Worm (Caenorhabditis elegans) whole organism, mixed stage, embryonic: ENCODE results near the gene F18E9.4.

Experiments used
- blmp-1 ChIP-seq: fragments of 150-350 bp; optimal IDR thresholded peaks from 2 replicates; lab custom pipeline; 2014; ENCODE audit warnings: missing biosample characterization, missing genetic modification characterization
- ceh-39 ChIP-seq: fragments of 150-350 bp; optimal IDR thresholded peaks from 2 replicates; lab custom pipeline; 2014; ENCODE audit warnings: missing biosample characterization, missing genetic modification characterization
- ces-1 ChIP-seq: fragments of 150-350 bp; optimal IDR thresholded peaks from 2 replicates; lab custom pipeline; 2014; ENCODE audit warnings: missing biosample characterization, missing genetic modification reagents, missing genetic modification characterization
- elt-3 ChIP-seq: fragments of 150-350 bp; optimal IDR thresholded peaks from 2 replicates; lab custom pipeline; 2014; ENCODE audit warnings: missing biosample characterization, missing genetic modification characterization
- ham-2 ChIP-seq: fragments of 200-800 bp; sonication (Bioruptor generic); optimal IDR thresholded peaks from 2 replicates; lab custom pipeline; 2018; ENCODE audit warnings: mild to moderate bottlenecking, missing genetic modification characterization, missing compliant biosample characterization
- lin-13 ChIP-seq: fragments of 150-350 bp; optimal IDR thresholded peaks from 2 replicates; lab custom pipeline; 2014; ENCODE audit warnings: missing biosample characterization, missing genetic modification characterization
- lsy-2 ChIP-seq: fragments of 150-350 bp; optimal IDR thresholded peaks from 2 replicates; lab custom pipeline; 2014; ENCODE audit warnings: missing biosample characterization, missing genetic modification characterization
- nhr-12 ChIP-seq: fragments of 150-350 bp; optimal IDR thresholded peaks from 2 replicates; lab custom pipeline; 2014; ENCODE audit warnings: missing biosample characterization, missing genetic modification characterization
- nhr-237 ChIP-seq: fragments of 150-350 bp; optimal IDR thresholded peaks from 2 replicates; lab custom pipeline; 2014; ENCODE audit warnings: missing biosample characterization, missing genetic modification characterization
- snpc-4 ChIP-seq: fragments of 150-350 bp; optimal IDR thresholded peaks from 2 replicates; lab custom pipeline; 2014; ENCODE audit warnings: missing biosample characterization, missing genetic modification characterization
- sptf-1 ChIP-seq: sonication (generic microtip); optimal IDR thresholded peaks from 2 replicates; lab custom pipeline; 2017; ENCODE audit warnings: mild to moderate bottlenecking, missing genetic modification characterization, moderate library complexity, missing compliant biosample characterization
- unc-62 ChIP-seq: fragments of 150-350 bp; optimal IDR thresholded peaks from 2 replicates; lab custom pipeline; 2014; ENCODE audit warnings: missing biosample characterization, missing genetic modification reagents, missing genetic modification characterization

DNA sequence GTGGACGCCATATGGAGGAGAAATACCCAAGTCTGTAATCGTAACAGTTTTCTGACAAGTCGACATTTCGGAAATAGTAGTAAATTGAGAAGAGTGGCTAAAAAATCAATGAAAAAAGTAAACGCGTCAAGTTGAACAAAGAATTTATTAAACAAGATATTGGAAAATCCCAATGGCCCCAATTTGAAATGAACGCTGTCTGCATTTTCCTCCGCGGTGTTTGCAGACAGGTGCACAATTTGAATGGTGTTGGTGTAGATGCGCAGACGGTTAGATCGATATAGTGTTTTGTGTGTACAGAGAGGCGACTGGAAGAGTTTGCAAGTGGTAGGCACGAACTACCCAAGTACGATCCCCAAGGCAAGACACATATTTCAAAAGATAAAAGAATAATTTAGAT, 24.7 kb downstream of the F18E9.4 start, which contains the start of the genes H35N09.2 and H35N09.1:
- TF ChIP-seq ham-2 (GFP tag; lab: Kevin White, UChicago) (no peak), ceh-39 (peak; percentile 81), sptf-1 (no peak), elt-3 (tag; lab: Kevin White, UChicago) (no peak), lsy-2 (tag; lab: Kevin White, UChicago) (no peak), lin-13 (peak; percentile 1), unc-62 (no peak), nhr-12 (tag; lab: Kevin White, UChicago) (no peak), snpc-4 (no peak), blmp-1 (tag; lab: Kevin White, UChicago) (no peak), nhr-237 (no peak), ces-1 (no peak)
